Worm (Caenorhabditis elegans) whole organism, early embryonic: ENCODE data around the gene Y73C8B.9.

Experiments used
- ama-1 ChIP-seq: fragments of 150-350 bp; optimal IDR thresholded peaks from 2 replicates; lab custom pipeline; 2014
- pes-1 ChIP-seq: fragments of 200-800 bp; sonication (Bioruptor generic); IDR thresholded peaks from 2 replicates; pipeline ENCODE4 v1.3.6; 2022; ENCODE audit warnings: missing genetic modification reagents, missing genetic modification characterization, missing compliant biosample characterization

ce11 chrV:3155072-3155471 lies 38.3 kb upstream of the Y73C8B.9 start, which contains the start of gene srab-7:
- TF ChIP-seq ama-1 (no peak), pes-1 (no peak)
